Worm (Caenorhabditis elegans) whole organism, L1 larva: Measurements from ENCODE around the gene cku-80.

Source experiments
- fkh-10 ChIP-seq: sonication (generic microtip); optimal IDR thresholded peaks from 2 replicates; lab custom pipeline; 2017; ENCODE audit warnings: missing biosample characterization, missing genetic modification reagents, missing genetic modification characterization
- sox-4 ChIP-seq: sonication (generic microtip); optimal IDR thresholded peaks from 2 replicates; lab custom pipeline; 2016; ENCODE audit warnings: missing genetic modification characterization, missing compliant biosample characterization
- tbx-2 ChIP-seq: sonication (generic microtip); optimal IDR thresholded peaks from 2 replicates; lab custom pipeline; 2016; ENCODE audit warnings: missing genetic modification characterization, missing compliant biosample characterization

DNA sequence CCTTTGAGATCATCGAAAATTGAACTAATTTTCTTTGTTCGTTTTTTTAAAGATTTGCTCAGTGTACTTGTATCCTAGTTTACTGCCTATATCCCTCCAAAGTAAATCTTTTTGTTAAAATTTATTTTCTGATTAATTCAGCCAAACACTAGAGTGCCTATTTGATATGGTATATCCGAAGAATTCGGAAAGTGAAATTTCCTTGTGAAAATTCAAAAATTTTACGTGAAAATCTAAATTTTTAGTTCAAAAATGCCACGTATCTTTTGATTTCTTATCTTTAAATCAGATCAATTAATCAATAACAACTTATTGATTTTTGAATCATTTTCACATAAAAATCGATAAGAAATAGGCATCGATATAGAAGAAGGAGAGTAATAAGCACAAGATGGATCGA lies 21.2 kb upstream of the cku-80 start, which contains the start of gene R07E5.6:
- TF ChIP-seq sox-4 (tag; lab: Kevin White, UChicago) (no peak), tbx-2 (tag; lab: Kevin White, UChicago) (no peak), fkh-10 (no peak)
